Worm (Caenorhabditis elegans) whole organism, mixed stage, embryonic: ENCODE results near the gene M195.2.

Experiments used
- flh-1 ChIP-seq: fragments of 200-800 bp; sonication (Bioruptor generic); optimal IDR thresholded peaks from 2 replicates; lab custom pipeline; 2018; ENCODE audit warnings: mild to moderate bottlenecking, missing genetic modification characterization, moderate library complexity, missing compliant biosample characterization
- nhr-76 ChIP-seq: sonication (generic microtip); optimal IDR thresholded peaks from 2 replicates; lab custom pipeline; 2017; ENCODE audit warnings: missing biosample characterization, missing genetic modification characterization
- pha-4 ChIP-seq: fragments of 150-350 bp; optimal IDR thresholded peaks from 2 replicates; lab custom pipeline; 2018; ENCODE audit warnings: missing biosample characterization, missing genetic modification reagents, missing genetic modification characterization
- snpc-4 ChIP-seq: fragments of 150-350 bp; optimal IDR thresholded peaks from 2 replicates; lab custom pipeline; 2014; ENCODE audit warnings: missing biosample characterization, missing genetic modification characterization
- unc-39 ChIP-seq: fragments of 150-350 bp; optimal IDR thresholded peaks from 2 replicates; lab custom pipeline; 2014; ENCODE audit warnings: missing biosample characterization, missing genetic modification characterization
- unc-62 ChIP-seq: fragments of 150-350 bp; optimal IDR thresholded peaks from 2 replicates; lab custom pipeline; 2014; ENCODE audit warnings: missing biosample characterization, missing genetic modification reagents, missing genetic modification characterization

ce11 chrII:8312012-8312411, 48.5 kb upstream of the M195.2 start:
- TF ChIP-seq snpc-4 (tag; lab: Kevin White, UChicago) (no peak), flh-1 (GFP tag; lab: Kevin White, UChicago) (no peak), nhr-76 (tag; lab: Kevin White, UChicago) (no peak), pha-4 (no peak), unc-39 (tag; lab: Kevin White, UChicago) (no peak), unc-62 (GFP tag; lab: Kevin White, UChicago) (no peak)
